Fruit fly (Drosophila melanogaster) whole organism, adult: Measurements from ENCODE around the gene Parg.
A peak's percentile ranks its signal among the peaks of the same experiment; 100 is the strongest.

Experiments used
- CG11617 ChIP-seq: fragments of 200-800 bp; sonication (Bioruptor generic); optimal IDR thresholded peaks from 2 replicates; lab custom pipeline; 2017; ENCODE audit warnings: mild to moderate bottlenecking, missing biosample characterization, missing genetic modification reagents, missing genetic modification characterization
- CG12768 ChIP-seq: fragments of 200-800 bp; sonication (Bioruptor generic); optimal IDR thresholded peaks from 2 replicates; lab custom pipeline; 2017; ENCODE audit warnings: missing biosample characterization, missing genetic modification characterization, mild to moderate bottlenecking, moderate library complexity, missing genetic modification reagents
- CG14711 ChIP-seq: fragments of 200-800 bp; sonication (Bioruptor generic); optimal IDR thresholded peaks from 2 replicates; lab custom pipeline; 2018; ENCODE audit warnings: missing biosample characterization, mild to moderate bottlenecking, missing genetic modification characterization, moderate library complexity
- CG1620 ChIP-seq: fragments of 200-800 bp; sonication (Bioruptor generic); optimal IDR thresholded peaks from 2 replicates; lab custom pipeline; 2016; ENCODE audit warnings: missing biosample characterization, missing genetic modification characterization
- CG33017 ChIP-seq: fragments of 200-800 bp; sonication (Bioruptor generic); optimal IDR thresholded peaks from 2 replicates; lab custom pipeline; 2018; ENCODE audit warnings: missing biosample characterization, mild to moderate bottlenecking, missing genetic modification characterization, moderate library complexity
- CG5204 ChIP-seq: fragments of 200-800 bp; sonication (Bioruptor generic); optimal IDR thresholded peaks from 2 replicates; lab custom pipeline; 2016; ENCODE audit warnings: missing biosample characterization, missing genetic modification characterization
- CG7045 ChIP-seq: fragments of 200-800 bp; sonication (Bioruptor generic); optimal IDR thresholded peaks from 2 replicates; lab custom pipeline; 2017; ENCODE audit warnings: missing biosample characterization, mild to moderate bottlenecking, missing genetic modification characterization
- CG7101 ChIP-seq: fragments of 200-800 bp; sonication (Bioruptor generic); optimal IDR thresholded peaks from 2 replicates; lab custom pipeline; 2018; ENCODE audit warnings: missing biosample characterization, mild to moderate bottlenecking, missing genetic modification characterization, moderate library complexity
- Clk ChIP-seq: fragments of 200-800 bp; sonication (Bioruptor generic); optimal IDR thresholded peaks from 2 replicates; lab custom pipeline; 2017; ENCODE audit warnings: missing biosample characterization, missing genetic modification characterization
- Crg-1 ChIP-seq: fragments of 200-800 bp; sonication (Bioruptor generic); optimal IDR thresholded peaks from 2 replicates; lab custom pipeline; 2016; ENCODE audit warnings: missing biosample characterization, missing genetic modification characterization
- Hr96 ChIP-seq: fragments of 200-800 bp; sonication (Bioruptor generic); optimal IDR thresholded peaks from 2 replicates; lab custom pipeline; 2016; ENCODE audit warnings: missing biosample characterization, missing genetic modification characterization
- Mnt ChIP-seq: fragments of 200-800 bp; sonication (Bioruptor generic); optimal IDR thresholded peaks from 2 replicates; lab custom pipeline; 2016; ENCODE audit warnings: missing biosample characterization, mild to moderate bottlenecking, missing genetic modification characterization
- bab1 ChIP-seq: fragments of 200-800 bp; sonication (Bioruptor generic); optimal IDR thresholded peaks from 3 replicates; lab custom pipeline; 2019; ENCODE audit warnings: missing biosample characterization, mild to moderate bottlenecking, missing genetic modification characterization, moderate library complexity
- cic ChIP-seq: fragments of 200-800 bp; sonication (Bioruptor generic); optimal IDR thresholded peaks from 2 replicates; lab custom pipeline; 2017; ENCODE audit warnings: missing biosample characterization, mild to moderate bottlenecking, missing genetic modification characterization, moderate library complexity
- cnc ChIP-seq, 2 experiments: fragments of >200 bp; optimal IDR thresholded peaks; 2 replicates each; lab custom pipeline; 2017
- kay ChIP-seq: fragments of 200-800 bp; sonication (Bioruptor generic); peaks from one replicate; lab custom pipeline; 2016; ENCODE audit warnings: missing biosample characterization, missing genetic modification characterization, borderline replicate concordance
- ovo ChIP-seq: fragments of 200-800 bp; sonication (Bioruptor generic); optimal IDR thresholded peaks from 2 replicates; lab custom pipeline; 2016; ENCODE audit warnings: missing biosample characterization, missing genetic modification characterization
- pad ChIP-seq: fragments of 200-800 bp; sonication (Bioruptor generic); optimal IDR thresholded peaks from 3 replicates; lab custom pipeline; 2017; ENCODE audit warnings: missing biosample characterization, missing genetic modification characterization, mild to moderate bottlenecking, moderate library complexity, missing genetic modification reagents
- tj ChIP-seq: fragments of 200-800 bp; sonication (Bioruptor generic); optimal IDR thresholded peaks from 3 replicates; lab custom pipeline; 2017; ENCODE audit warnings: missing biosample characterization, mild to moderate bottlenecking, missing genetic modification characterization, moderate library complexity
- toe ChIP-seq: fragments of 200-800 bp; sonication (Bioruptor generic); optimal IDR thresholded peaks from 2 replicates; lab custom pipeline; 2016; ENCODE audit warnings: missing biosample characterization, missing genetic modification characterization

Gene Parg

DNA sequence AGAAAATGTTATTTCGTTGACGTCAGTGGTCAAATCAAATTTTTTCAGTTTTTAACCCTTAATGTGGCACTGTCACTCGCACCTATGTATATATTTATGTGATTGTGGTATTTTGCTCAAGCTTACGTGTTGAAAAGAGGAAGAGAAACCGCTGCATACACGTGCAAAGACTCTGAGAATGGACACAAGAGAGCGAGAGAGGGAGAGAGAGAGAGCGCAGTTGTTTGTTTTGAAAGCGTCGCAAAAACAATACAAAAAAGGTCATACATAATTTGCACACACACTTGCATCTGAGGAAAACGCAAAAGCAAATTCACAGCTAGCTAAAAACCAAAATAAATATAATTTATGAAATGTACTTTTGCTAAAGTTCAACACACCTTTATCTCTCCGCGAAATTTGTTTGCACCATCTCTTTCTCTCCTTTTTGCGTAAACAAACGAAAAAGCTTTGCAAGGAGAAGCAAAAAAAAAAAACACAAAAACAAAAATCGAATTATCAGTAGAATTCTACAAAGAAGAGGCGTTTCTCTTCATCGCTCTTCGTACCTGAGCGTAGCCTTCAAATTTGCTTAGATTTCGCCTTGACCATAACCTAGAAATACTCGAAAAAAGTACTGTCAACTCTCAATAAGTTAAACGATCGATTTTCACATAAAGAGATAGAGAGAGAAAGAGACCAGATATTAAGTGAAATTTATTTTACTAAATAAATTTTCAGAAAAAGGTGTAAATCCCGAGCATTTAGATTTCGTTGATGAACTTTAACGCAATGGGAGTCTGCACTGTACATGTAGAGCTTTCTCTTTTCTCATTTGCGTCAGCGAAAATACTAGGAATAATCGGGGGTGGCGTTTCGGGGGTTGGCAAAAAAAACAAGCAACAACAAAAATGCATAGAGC, 1.0 kb upstream of the Parg start:
- TF ChIP-seq bab1 (GFP tag; lab: Kevin White, UChicago): peak; percentile 7
- peak; percentile 94 for TF ChIP-seq Mnt
- peak; percentile 71 for TF ChIP-seq pad (GFP tag; lab: Kevin White, UChicago)
- peak; percentile 77 for TF ChIP-seq Crg-1 (GFP tag; lab: Kevin White, UChicago)
- TF ChIP-seq CG12768 (GFP tag; lab: Kevin White, UChicago): peak; percentile 76
- TF ChIP-seq kay (GFP tag; lab: Kevin White, UChicago): peak; percentile 85
- TF ChIP-seq Clk (GFP tag; lab: Kevin White, UChicago): peak; percentile 39
- TF ChIP-seq CG33017 (tag; lab: Kevin White, UChicago): peak; percentile 85
- peak; percentile 66 for TF ChIP-seq CG5204
- TF ChIP-seq CG7101: peak; percentile 92
- TF ChIP-seq ovo: no peak
- TF ChIP-seq toe (GFP tag; lab: Kevin White, UChicago): peak; percentile 47
- TF ChIP-seq Hr96 (GFP tag; lab: Kevin White, UChicago): peak; percentile 92
- TF ChIP-seq CG1620 (GFP tag; lab: Kevin White, UChicago): peak; percentile 60
- peak; percentile 81 for TF ChIP-seq tj (GFP tag; lab: Kevin White, UChicago)
- TF ChIP-seq CG14711 (tag; lab: Kevin White, UChicago): peak; percentile 88
- TF ChIP-seq cic (GFP tag; lab: Kevin White, UChicago): peak; percentile 45
- TF ChIP-seq cnc (optimal IDR thresholded peaks at IDR 0.05; lab: Kevin White, UChicago): no peak
- TF ChIP-seq CG11617 (GFP tag; lab: Kevin White, UChicago): peak; percentile 69
- peak; percentile 48 for TF ChIP-seq CG7045

DNA sequence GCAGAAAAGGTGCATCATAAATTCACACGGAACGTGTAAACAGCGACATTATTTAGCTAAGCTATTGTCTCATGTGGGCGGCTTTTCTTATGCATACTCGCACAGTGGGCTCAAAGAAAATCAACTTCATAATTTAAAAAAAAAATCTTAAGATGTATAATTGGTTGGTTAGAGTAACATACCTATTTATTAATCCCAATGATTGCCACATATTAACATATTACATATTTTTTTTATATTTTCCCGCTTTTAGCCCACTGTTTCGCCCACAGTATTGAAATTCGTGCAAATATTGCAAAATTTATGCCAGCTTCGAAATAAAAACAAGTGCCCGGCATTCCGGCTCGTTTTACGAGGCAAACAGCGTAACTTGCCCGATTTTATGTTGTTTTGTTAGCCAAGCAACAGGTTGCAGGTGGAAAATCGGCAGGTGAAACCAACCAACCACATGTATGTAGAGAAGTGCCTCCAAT, 4.1 kb downstream of the Parg start, which contains the start of gene Ilp7:
TSS of gene Ilp7 (plus strand) at position 423 of the 473 bp plus-strand sequence.
- TF ChIP-seq Hr96 (GFP tag; lab: Kevin White, UChicago) (no peak), bab1 (GFP tag; lab: Kevin White, UChicago) (peak; percentile 91), kay (GFP tag; lab: Kevin White, UChicago) (peak; percentile 55), tj (GFP tag; lab: Kevin White, UChicago) (peak; percentile 83), cnc (optimal IDR thresholded peaks at IDR 0.05; lab: Kevin White, UChicago) (no peak), cic (GFP tag; lab: Kevin White, UChicago) (no peak), pad (GFP tag; lab: Kevin White, UChicago) (peak; percentile 31), toe (GFP tag; lab: Kevin White, UChicago) (no peak), CG33017 (tag; lab: Kevin White, UChicago) (no peak), CG1620 (GFP tag; lab: Kevin White, UChicago) (peak; percentile 57), CG7045 (no peak), CG7101 (peak; percentile 48), CG14711 (tag; lab: Kevin White, UChicago) (peak; percentile 68), Crg-1 (GFP tag; lab: Kevin White, UChicago) (peak; percentile 23), CG11617 (GFP tag; lab: Kevin White, UChicago) (no peak), ovo (no peak), CG5204 (no peak), Mnt (peak; percentile 23), CG12768 (GFP tag; lab: Kevin White, UChicago) (no peak), Clk (GFP tag; lab: Kevin White, UChicago) (no peak)
